Worm (Caenorhabditis elegans) whole organism, young adult: ENCODE measurements around the gene str-140.
A peak's percentile ranks its signal among the peaks of the same experiment; 100 is the strongest.

Source experiments
- B0019.2 ChIP-seq: fragments of 200-800 bp; sonication (Bioruptor generic); conservative IDR thresholded peaks from 2 replicates; pipeline ENCODE4 v1.3.6; 2022; ENCODE audit warnings: missing genetic modification reagents, missing genetic modification characterization, missing compliant biosample characterization
- B0261.1 ChIP-seq: sonication (generic microtip); optimal IDR thresholded peaks from 2 replicates; lab custom pipeline; 2016; ENCODE audit warnings: mild to moderate bottlenecking, missing genetic modification characterization, moderate library complexity, missing compliant biosample characterization
- C06A6.2 ChIP-seq: fragments of 200-800 bp; sonication (Bioruptor generic); conservative IDR thresholded peaks from 2 replicates; pipeline ENCODE4 v1.3.6; 2022; ENCODE audit warnings: missing genetic modification characterization, missing compliant biosample characterization
- D2030.7 ChIP-seq: fragments of 200-800 bp; sonication (Bioruptor generic); IDR thresholded peaks from 2 replicates; pipeline ENCODE4 v1.3.6; 2022; ENCODE audit warnings: missing genetic modification reagents, missing genetic modification characterization, missing compliant biosample characterization
- F10E7.11 ChIP-seq: sonication (generic microtip); optimal IDR thresholded peaks from 2 replicates; lab custom pipeline; 2017; ENCODE audit warnings: mild to moderate bottlenecking, missing genetic modification characterization, moderate library complexity, missing compliant biosample characterization
- F33H1.4 ChIP-seq: fragments of 200-800 bp; sonication (Bioruptor generic); IDR thresholded peaks from 2 replicates; pipeline ENCODE4 v1.3.6; 2022; ENCODE audit warnings: missing genetic modification reagents, missing genetic modification characterization, missing compliant biosample characterization
- F49E8.2 ChIP-seq: sonication (generic microtip); optimal IDR thresholded peaks from 3 replicates; lab custom pipeline; 2017; ENCODE audit warnings: missing genetic modification characterization, mild to moderate bottlenecking, missing compliant biosample characterization, antibody characterized with exemption, moderate library complexity; ENCODE audit not compliant: insufficient read depth
- F52B5.7 ChIP-seq: sonication (generic microtip); optimal IDR thresholded peaks from 2 replicates; lab custom pipeline; 2016; ENCODE audit warnings: mild to moderate bottlenecking, missing genetic modification characterization, missing compliant biosample characterization
- F57C9.4 ChIP-seq: sonication (generic microtip); optimal IDR thresholded peaks from 2 replicates; lab custom pipeline; 2017; ENCODE audit warnings: mild to moderate bottlenecking, missing genetic modification characterization, missing compliant biosample characterization
- Y53F4B.3 ChIP-seq: fragments of 200-800 bp; sonication (Bioruptor generic); IDR thresholded peaks from 2 replicates; pipeline ENCODE4 v1.3.6; 2022; ENCODE audit warnings: missing genetic modification reagents, missing genetic modification characterization, missing compliant biosample characterization
- Y53G8AR.9 ChIP-seq: fragments of 200-800 bp; sonication (Bioruptor generic); conservative IDR thresholded peaks from 2 replicates; pipeline ENCODE4 v1.3.6; 2022; ENCODE audit warnings: missing genetic modification reagents, missing genetic modification characterization, missing compliant biosample characterization
- Y56A3A.18 ChIP-seq: fragments of 200-800 bp; sonication (Bioruptor generic); IDR thresholded peaks from 2 replicates; pipeline ENCODE4 v1.3.6; 2022; ENCODE audit warnings: missing genetic modification reagents, missing genetic modification characterization, missing compliant biosample characterization
- Y95B8A.8 ChIP-seq: fragments of 200-800 bp; sonication (Bioruptor generic); IDR thresholded peaks from 2 replicates; pipeline ENCODE4 v1.3.6; 2022; ENCODE audit warnings: missing genetic modification reagents, missing genetic modification characterization, missing compliant biosample characterization
- ZK185.1 ChIP-seq: sonication (generic microtip); optimal IDR thresholded peaks from 2 replicates; lab custom pipeline; 2016; ENCODE audit warnings: mild to moderate bottlenecking, missing genetic modification characterization, missing compliant biosample characterization; ENCODE audit not compliant: poor library complexity, severe bottlenecking
- attf-6 ChIP-seq: fragments of 200-800 bp; sonication (Bioruptor generic); IDR thresholded peaks from 2 replicates; pipeline ENCODE4 v1.3.6; 2022; ENCODE audit warnings: missing genetic modification reagents, missing genetic modification characterization, missing compliant biosample characterization
- bed-2 ChIP-seq: fragments of 200-800 bp; sonication (Bioruptor generic); IDR thresholded peaks from 2 replicates; pipeline ENCODE4 v1.3.6; 2022; ENCODE audit warnings: missing genetic modification reagents, missing genetic modification characterization, missing compliant biosample characterization
- ceh-91 ChIP-seq: fragments of 200-800 bp; sonication (Bioruptor generic); IDR thresholded peaks from 2 replicates; pipeline ENCODE4 v1.3.6; 2022; ENCODE audit warnings: missing genetic modification reagents, missing genetic modification characterization, missing compliant biosample characterization
- dox-1 ChIP-seq: fragments of 200-800 bp; sonication (Bioruptor generic); IDR thresholded peaks from 2 replicates; pipeline ENCODE4 v1.3.6; 2022; ENCODE audit warnings: missing genetic modification reagents, missing genetic modification characterization, missing compliant biosample characterization
- dpl-1 ChIP-seq: fragments of 150-350 bp; optimal IDR thresholded peaks from 2 replicates; lab custom pipeline; 2014; ENCODE audit warnings: missing biosample characterization, missing genetic modification reagents, missing genetic modification characterization
- efl-1 ChIP-seq: fragments of 150-350 bp; optimal IDR thresholded peaks from 2 replicates; lab custom pipeline; 2014; ENCODE audit warnings: missing biosample characterization, missing genetic modification reagents, missing genetic modification characterization
- egl-18 ChIP-seq: fragments of 200-800 bp; sonication (Bioruptor generic); IDR thresholded peaks from 2 replicates; pipeline ENCODE4 v1.3.6; 2022; ENCODE audit warnings: missing genetic modification reagents, missing genetic modification characterization, missing compliant biosample characterization
- ekl-4 ChIP-seq: fragments of 200-800 bp; sonication (Bioruptor generic); IDR thresholded peaks from 2 replicates; pipeline ENCODE4 v1.3.6; 2022; ENCODE audit warnings: missing genetic modification reagents, missing genetic modification characterization, missing compliant biosample characterization
- hmg-1.2 ChIP-seq: fragments of 200-800 bp; sonication (Bioruptor generic); IDR thresholded peaks from 2 replicates; pipeline ENCODE4 v1.3.6; 2022; ENCODE audit warnings: missing genetic modification reagents, missing genetic modification characterization, missing compliant biosample characterization
- hsf-1 ChIP-seq: fragments of 200-800 bp; sonication (Bioruptor generic); IDR thresholded peaks from 2 replicates; pipeline ENCODE4 v1.3.6; 2022; ENCODE audit warnings: missing genetic modification reagents, missing genetic modification characterization, missing compliant biosample characterization
- lin-35 ChIP-seq, 3 experiments: fragments of 150-350 bp in 2 of 3; sonication (generic microtip) in 1 of 3; optimal IDR thresholded peaks; 2 replicates each; lab custom pipeline; 2014 to 2018; ENCODE audit warnings: missing biosample characterization in 3 of 3, missing genetic modification characterization in 3 of 3, missing genetic modification reagents in 3 of 3
- lin-54 ChIP-seq: fragments of 200-800 bp; sonication (Bioruptor generic); optimal IDR thresholded peaks from 2 replicates; lab custom pipeline; 2018; ENCODE audit warnings: mild to moderate bottlenecking, missing genetic modification characterization, missing compliant biosample characterization
- lir-1 ChIP-seq: fragments of 200-800 bp; sonication (Bioruptor generic); conservative IDR thresholded peaks from 2 replicates; pipeline ENCODE4 v1.3.6; 2022; ENCODE audit warnings: missing genetic modification reagents, missing genetic modification characterization, missing compliant biosample characterization
- lsy-27 ChIP-seq: sonication (generic microtip); optimal IDR thresholded peaks from 2 replicates; lab custom pipeline; 2017; ENCODE audit warnings: missing genetic modification characterization, mild to moderate bottlenecking, missing compliant biosample characterization, antibody characterized with exemption, missing genotype, borderline replicate concordance; ENCODE audit not compliant: insufficient read depth
- madf-3 ChIP-seq: fragments of 200-800 bp; sonication (Bioruptor generic); IDR thresholded peaks from 2 replicates; pipeline ENCODE4 v1.3.6; 2022; ENCODE audit warnings: missing genetic modification reagents, missing genetic modification characterization, missing compliant biosample characterization
- madf-6 ChIP-seq: fragments of 200-800 bp; sonication (Bioruptor generic); IDR thresholded peaks from 2 replicates; pipeline ENCODE4 v1.3.6; 2022; ENCODE audit warnings: missing genetic modification reagents, missing genetic modification characterization, missing compliant biosample characterization
- mcd-1 ChIP-seq: fragments of 200-800 bp; sonication (Bioruptor generic); IDR thresholded peaks from 2 replicates; pipeline ENCODE4 v1.3.6; 2022; ENCODE audit warnings: missing genetic modification reagents, missing genetic modification characterization, missing compliant biosample characterization
- nhr-179 ChIP-seq: sonication (generic microtip); optimal IDR thresholded peaks from 2 replicates; lab custom pipeline; 2016; ENCODE audit warnings: mild to moderate bottlenecking, missing genetic modification characterization, missing compliant biosample characterization
- nhr-27 ChIP-seq: fragments of 200-800 bp; sonication (Bioruptor generic); optimal IDR thresholded peaks from 2 replicates; lab custom pipeline; 2018; ENCODE audit warnings: mild to moderate bottlenecking, missing genetic modification characterization, moderate library complexity, missing compliant biosample characterization
- pbrm-1 ChIP-seq: fragments of 200-800 bp; sonication (Bioruptor generic); IDR thresholded peaks from 2 replicates; pipeline ENCODE4 v1.3.6; 2022; ENCODE audit warnings: missing genetic modification reagents, missing genetic modification characterization, missing compliant biosample characterization
- rcor-1 ChIP-seq: fragments of 200-800 bp; sonication (Bioruptor generic); IDR thresholded peaks from 2 replicates; pipeline ENCODE4 v1.3.6; 2022; ENCODE audit warnings: missing genetic modification reagents, missing genetic modification characterization, missing compliant biosample characterization
- snpc-1.1 ChIP-seq: sonication (generic microtip); optimal IDR thresholded peaks from 2 replicates; lab custom pipeline; 2017; ENCODE audit warnings: missing genetic modification characterization, mild to moderate bottlenecking, missing compliant biosample characterization, antibody characterized with exemption, moderate library complexity, missing genotype, missing genetic modification reagents; ENCODE audit not compliant: insufficient read depth
- snpc-1.3 ChIP-seq: sonication (generic microtip); optimal IDR thresholded peaks from 2 replicates; lab custom pipeline; 2017; ENCODE audit warnings: missing genetic modification characterization, mild to moderate bottlenecking, missing compliant biosample characterization, antibody characterized with exemption, moderate library complexity, missing genotype, missing genetic modification reagents; ENCODE audit not compliant: insufficient read depth
- snpc-3.4 ChIP-seq: sonication (generic microtip); optimal IDR thresholded peaks from 2 replicates; lab custom pipeline; 2017; ENCODE audit warnings: missing genetic modification characterization, mild to moderate bottlenecking, missing compliant biosample characterization, antibody characterized with exemption, moderate library complexity, missing genotype, missing genetic modification reagents
- snpc-4 ChIP-seq, 5 experiments: fragments of 150-350 bp in 1 of 5; sonication (generic microtip) in 4 of 5; optimal IDR thresholded peaks; 2 replicates each; lab custom pipeline; 2014 to 2018; ENCODE audit warnings: missing genetic modification characterization in 5 of 5, missing biosample characterization in 3 of 5, antibody characterized with exemption in 2 of 5, mild to moderate bottlenecking in 2 of 5, missing compliant biosample characterization in 2 of 5, missing genotype in 2 of 5, moderate library complexity in 2 of 5, missing genetic modification reagents in 1 of 5
- sptf-2 ChIP-seq: fragments of 200-800 bp; sonication (Bioruptor generic); optimal IDR thresholded peaks from 2 replicates; lab custom pipeline; 2018; ENCODE audit warnings: mild to moderate bottlenecking, missing genetic modification characterization, missing compliant biosample characterization
- tbp1 ChIP-seq: fragments of 200-800 bp; sonication (Bioruptor generic); optimal IDR thresholded peaks from 2 replicates; lab custom pipeline; 2018; ENCODE audit warnings: mild to moderate bottlenecking, missing genetic modification characterization, missing compliant biosample characterization
- tlf-1 ChIP-seq: fragments of 200-800 bp; sonication (Bioruptor generic); optimal IDR thresholded peaks from 2 replicates; lab custom pipeline; 2018; ENCODE audit warnings: mild to moderate bottlenecking, missing genetic modification characterization, missing compliant biosample characterization
- xnd-1 ChIP-seq: sonication (generic microtip); optimal IDR thresholded peaks from 2 replicates; lab custom pipeline; 2016; ENCODE audit warnings: missing genotype, missing genetic modification reagents, missing genetic modification characterization, missing compliant biosample characterization
- zfh-2 ChIP-seq: fragments of 200-800 bp; sonication (Bioruptor generic); conservative IDR thresholded peaks from 2 replicates; pipeline ENCODE4 v1.3.6; 2022; ENCODE audit warnings: missing genetic modification reagents, missing genetic modification characterization, missing compliant biosample characterization
- ztf-28 ChIP-seq: fragments of 200-800 bp; sonication (Bioruptor generic); IDR thresholded peaks from 2 replicates; pipeline ENCODE4 v1.3.6; 2022; ENCODE audit warnings: missing genetic modification reagents, missing genetic modification characterization, missing compliant biosample characterization

Gene str-140

ce11 chrV:8028825-8029489 is 38.7 kb downstream of the str-140 start, which contains the start of gene oma-2:
oma-2 (plus strand) TSS chrV:8029439.
- peak; percentile 89 for TF ChIP-seq D2030.7 (GFP tag; lab: Robert Waterston, UW)
- TF ChIP-seq Y53F4B.3 (GFP tag; lab: Robert Waterston, UW) = no peak
- TF ChIP-seq ekl-4 (GFP tag; lab: Robert Waterston, UW) = 0 out of 2 replicates have a peak, but pooled peaks have one; percentile 37
- TF ChIP-seq ztf-28 (GFP tag; lab: Robert Waterston, UW) = no peak
- no peak for TF ChIP-seq snpc-4 (GFP tag; optimal IDR thresholded peaks at IDR 0.05; lab: Kevin White, UChicago)
- peak in 1 of 4 experiments; percentile 39 for TF ChIP-seq snpc-4 (tag; optimal IDR thresholded peaks at IDR 0.05; lab: Kevin White, UChicago)
- TF ChIP-seq mcd-1 (GFP tag; lab: Robert Waterston, UW) = peak; percentile 47; the same call in 1 of the 2 replicates
- TF ChIP-seq attf-6 (GFP tag; lab: Robert Waterston, UW) = no peak
- TF ChIP-seq efl-1 (GFP tag; lab: Kevin White, UChicago) = peak; percentile 82
- peak; percentile 36 for TF ChIP-seq dpl-1
- TF ChIP-seq snpc-3.4 = peak; percentile 1
- TF ChIP-seq hsf-1 = peak; percentile 90
- TF ChIP-seq tbp1 (GFP tag; lab: Kevin White, UChicago) = peak; percentile 28
- no peak for TF ChIP-seq F10E7.11 (tag; lab: Kevin White, UChicago)
- peak; percentile 89 for TF ChIP-seq xnd-1 (tag; lab: Kevin White, UChicago)
- TF ChIP-seq F52B5.7 (tag; lab: Kevin White, UChicago) = no peak
- no peak for TF ChIP-seq B0261.1 (tag; lab: Kevin White, UChicago)
- TF ChIP-seq tlf-1 (GFP tag; lab: Kevin White, UChicago) = peak; percentile 45
- no peak for TF ChIP-seq nhr-27
- 0 out of 2 replicates have a peak, but pooled peaks have one; percentile 22 for TF ChIP-seq B0019.2 (GFP tag; lab: Robert Waterston, UW)
- peak; percentile 58 for TF ChIP-seq lin-54 (GFP tag; lab: Kevin White, UChicago)
- TF ChIP-seq sptf-2 (GFP tag; lab: Kevin White, UChicago) = no peak
- 0 out of 2 replicates have a peak, but pooled peaks have one; percentile 52 for TF ChIP-seq Y53G8AR.9 (GFP tag; lab: Robert Waterston, UW)
- TF ChIP-seq egl-18 = no peak
- TF ChIP-seq nhr-179 (tag; lab: Kevin White, UChicago) = no peak
- TF ChIP-seq hmg-1.2 (GFP tag; lab: Robert Waterston, UW) = peak; percentile 45
- peak; percentile 84 for TF ChIP-seq ceh-91 (GFP tag; lab: Robert Waterston, UW)
- no peak for TF ChIP-seq C06A6.2 (GFP tag; lab: Robert Waterston, UW)
- peak; percentile 49 for TF ChIP-seq rcor-1
- TF ChIP-seq F49E8.2 = peak; percentile 76
- TF ChIP-seq lir-1 (GFP tag; lab: Robert Waterston, UW) = no peak
- TF ChIP-seq madf-6 (GFP tag; lab: Robert Waterston, UW) = peak; percentile 96
- TF ChIP-seq dox-1 (GFP tag; lab: Robert Waterston, UW) = peak; percentile 56
- TF ChIP-seq snpc-1.1 (tag; lab: Kevin White, UChicago) = peak; percentile 23
- peak; percentile 37; the same call in 1 of the 2 replicates for TF ChIP-seq pbrm-1 (GFP tag; lab: Robert Waterston, UW)
- TF ChIP-seq F57C9.4 (tag; lab: Kevin White, UChicago) = no peak
- TF ChIP-seq madf-3 = 0 out of 2 replicates have a peak, but pooled peaks have one; percentile 16
- peak; percentile 62 for TF ChIP-seq snpc-1.3 (tag; lab: Kevin White, UChicago)
- no peak for TF ChIP-seq lsy-27
- 0 out of 2 replicates have a peak, but pooled peaks have one; percentile 14 for TF ChIP-seq Y56A3A.18 (GFP tag; lab: Robert Waterston, UW)
- TF ChIP-seq Y95B8A.8 (GFP tag; lab: Robert Waterston, UW) = 0 out of 2 replicates have a peak, but pooled peaks have one; percentile 47
- TF ChIP-seq F33H1.4 (GFP tag; lab: Robert Waterston, UW) = peak; percentile 87
- TF ChIP-seq lin-35 (GFP tag; optimal IDR thresholded peaks at IDR 0.05; lab: Kevin White, UChicago) = no peak
- no peak for TF ChIP-seq bed-2 (GFP tag; lab: Robert Waterston, UW)
- no peak for TF ChIP-seq zfh-2
- peak; percentile 18 for TF ChIP-seq ZK185.1 (tag; lab: Kevin White, UChicago)
